Fruit fly (Drosophila melanogaster) whole organism, embryonic: ENCODE results near the gene Cpr66Cb.

Experiments used
- CG11247 ChIP-seq: fragments of 200-800 bp; sonication (Bioruptor generic); IDR thresholded peaks from 2 replicates; pipeline ENCODE4 v1.3.6; 2022; ENCODE audit warnings: missing biosample characterization, missing genetic modification characterization
- Hr78 ChIP-seq, 2 experiments: fragments of 200-800 bp in 1 of 2; fragments of >200 bp in 1 of 2; sonication (Bioruptor generic) in 1 of 2; optimal IDR thresholded peaks; 2 replicates each; lab custom pipeline; 2017 to 2019; ENCODE audit warnings: missing biosample characterization in 2 of 2, missing genetic modification characterization in 2 of 2, mild to moderate bottlenecking in 1 of 2, moderate library complexity in 1 of 2

dm6 chr3L:8333574-8333973 is 2.9 kb upstream of the Cpr66Cb start:
- TF ChIP-seq CG11247 (GFP tag; lab: Robert Waterston, UW) = no peak
- TF ChIP-seq Hr78 (GFP tag; optimal IDR thresholded peaks at IDR 0.05; lab: Kevin White, UChicago) = no peak
